Worm (Caenorhabditis elegans) whole organism, L3 larva: ENCODE data around the gene pes-5.
A peak's percentile ranks its signal among the peaks of the same experiment; 100 is the strongest.

Source experiments
- R02D3.7 ChIP-seq: fragments of 150-350 bp; optimal IDR thresholded peaks from 2 replicates; lab custom pipeline; 2014; ENCODE audit warnings: missing biosample characterization, missing genetic modification characterization
- ZK546.5 ChIP-seq: sonication (generic microtip); optimal IDR thresholded peaks from 2 replicates; lab custom pipeline; 2017; ENCODE audit warnings: missing biosample characterization, missing genetic modification characterization
- aly-2 ChIP-seq: fragments of 150-350 bp; optimal IDR thresholded peaks from 2 replicates; lab custom pipeline; 2014; ENCODE audit warnings: missing biosample characterization, missing genetic modification characterization
- ama-1 ChIP-seq: fragments of 150-350 bp; optimal IDR thresholded peaks from 2 replicates; lab custom pipeline; 2018
- ceh-16 ChIP-seq: sonication (generic microtip); optimal IDR thresholded peaks from 2 replicates; lab custom pipeline; 2017; ENCODE audit warnings: missing biosample characterization, missing genetic modification characterization
- ceh-28 ChIP-seq: fragments of 150-350 bp; optimal IDR thresholded peaks from 2 replicates; lab custom pipeline; 2014; ENCODE audit warnings: missing biosample characterization, missing genetic modification reagents, missing genetic modification characterization
- daf-12 ChIP-seq: fragments of 150-350 bp; optimal IDR thresholded peaks from 2 replicates; lab custom pipeline; 2014; ENCODE audit warnings: missing biosample characterization, missing genetic modification reagents, missing genetic modification characterization
- egl-27 ChIP-seq: sonication (generic microtip); optimal IDR thresholded peaks from 4 replicates; lab custom pipeline; 2017; ENCODE audit warnings: missing biosample characterization, missing genetic modification reagents, missing genetic modification characterization
- egl-5 ChIP-seq: fragments of 150-350 bp; optimal IDR thresholded peaks from 2 replicates; lab custom pipeline; 2017; ENCODE audit warnings: missing biosample characterization, missing genetic modification reagents, missing genetic modification characterization, inconsistent platforms
- elt-1 ChIP-seq: fragments of 150-350 bp; optimal IDR thresholded peaks from 2 replicates; lab custom pipeline; 2014; ENCODE audit warnings: missing biosample characterization, missing genetic modification characterization
- elt-2 ChIP-seq: sonication (generic microtip); optimal IDR thresholded peaks from 2 replicates; lab custom pipeline; 2016; ENCODE audit warnings: missing genetic modification reagents, mild to moderate bottlenecking, missing genetic modification characterization, missing compliant biosample characterization
- elt-3 ChIP-seq, 3 experiments: fragments of 150-350 bp in 1 of 3; sonication (generic microtip) in 2 of 3; optimal IDR thresholded peaks; 2 replicates in 2 of 3; 4 replicates in 1 of 3; lab custom pipeline; 2014 to 2017; ENCODE audit warnings: missing biosample characterization in 3 of 3, missing genetic modification characterization in 3 of 3
- fkh-10 ChIP-seq: sonication (generic microtip); optimal IDR thresholded peaks from 2 replicates; lab custom pipeline; 2017; ENCODE audit warnings: missing biosample characterization, missing genetic modification reagents, missing genetic modification characterization
- fkh-2 ChIP-seq: fragments of 150-350 bp; optimal IDR thresholded peaks from 2 replicates; lab custom pipeline; 2014; ENCODE audit warnings: missing biosample characterization, missing genetic modification reagents, missing genetic modification characterization
- fos-1 ChIP-seq: fragments of 150-350 bp; optimal IDR thresholded peaks from 2 replicates; lab custom pipeline; 2014; ENCODE audit warnings: missing biosample characterization, missing genetic modification characterization
- hmg-11 ChIP-seq: sonication (generic microtip); optimal IDR thresholded peaks from 2 replicates; lab custom pipeline; 2016; ENCODE audit warnings: missing genetic modification characterization, missing compliant biosample characterization
- lin-39 ChIP-seq: fragments of 150-350 bp; optimal IDR thresholded peaks from 2 replicates; lab custom pipeline; 2018; ENCODE audit warnings: missing biosample characterization, missing genetic modification reagents, missing genetic modification characterization
- lsy-12 ChIP-seq: sonication (generic microtip); optimal IDR thresholded peaks from 2 replicates; lab custom pipeline; 2016; ENCODE audit warnings: mild to moderate bottlenecking, missing genetic modification characterization, missing compliant biosample characterization
- mml-1 ChIP-seq: fragments of 150-350 bp; sonication (generic microtip); optimal IDR thresholded peaks from 3 replicates; lab custom pipeline; 2014; ENCODE audit warnings: missing biosample characterization, missing genetic modification characterization
- nfya-1 ChIP-seq: sonication (generic microtip); optimal IDR thresholded peaks from 2 replicates; lab custom pipeline; 2017; ENCODE audit warnings: missing genetic modification characterization, mild to moderate bottlenecking, missing compliant biosample characterization, antibody characterized with exemption, moderate library complexity; ENCODE audit not compliant: insufficient read depth
- nhr-11 ChIP-seq: fragments of 150-350 bp; optimal IDR thresholded peaks from 2 replicates; lab custom pipeline; 2014; ENCODE audit warnings: missing biosample characterization, missing genetic modification characterization
- nhr-23 ChIP-seq: fragments of 150-350 bp; optimal IDR thresholded peaks from 2 replicates; lab custom pipeline; 2014; ENCODE audit warnings: missing biosample characterization, missing genetic modification reagents, missing genetic modification characterization
- nhr-237 ChIP-seq: fragments of 150-350 bp; optimal IDR thresholded peaks from 2 replicates; lab custom pipeline; 2014; ENCODE audit warnings: missing biosample characterization, missing genetic modification characterization
- nhr-25 ChIP-seq: sonication (generic microtip); optimal IDR thresholded peaks from 2 replicates; lab custom pipeline; 2017; ENCODE audit warnings: missing biosample characterization, missing genetic modification characterization
- nhr-28 ChIP-seq: fragments of 150-350 bp; optimal IDR thresholded peaks from 2 replicates; lab custom pipeline; 2014; ENCODE audit warnings: missing biosample characterization, missing genetic modification characterization
- nhr-43 ChIP-seq: sonication (generic microtip); optimal IDR thresholded peaks from 2 replicates; lab custom pipeline; 2016; ENCODE audit warnings: mild to moderate bottlenecking, missing genetic modification characterization, missing compliant biosample characterization; ENCODE audit not compliant: poor library complexity, severe bottlenecking
- nhr-67 ChIP-seq: fragments of 150-350 bp; optimal IDR thresholded peaks from 2 replicates; lab custom pipeline; 2014; ENCODE audit warnings: missing biosample characterization, missing genetic modification characterization
- nhr-76 ChIP-seq: fragments of 150-350 bp; sonication (generic microtip); optimal IDR thresholded peaks from 5 replicates; lab custom pipeline; 2014; ENCODE audit warnings: missing biosample characterization, missing genetic modification characterization
- nhr-77 ChIP-seq: fragments of 150-350 bp; optimal IDR thresholded peaks from 2 replicates; lab custom pipeline; 2014; ENCODE audit warnings: missing biosample characterization, missing genetic modification characterization
- pqm-1 ChIP-seq: fragments of 150-350 bp; optimal IDR thresholded peaks from 2 replicates; lab custom pipeline; 2017; ENCODE audit warnings: missing biosample characterization, missing genetic modification characterization, inconsistent platforms
- snpc-4 ChIP-seq: fragments of 150-350 bp; optimal IDR thresholded peaks from 2 replicates; lab custom pipeline; 2014; ENCODE audit warnings: missing biosample characterization, missing genetic modification characterization
- unc-39 ChIP-seq: sonication (generic microtip); optimal IDR thresholded peaks from 4 replicates; lab custom pipeline; 2017; ENCODE audit warnings: missing biosample characterization, missing genetic modification characterization
- unc-62 ChIP-seq: fragments of 150-350 bp; sonication (generic microtip); optimal IDR thresholded peaks from 4 replicates; lab custom pipeline; 2014; ENCODE audit warnings: missing biosample characterization, missing genetic modification reagents, missing genetic modification characterization
- ztf-4 ChIP-seq: fragments of 150-350 bp; optimal IDR thresholded peaks from 2 replicates; lab custom pipeline; 2014; ENCODE audit warnings: missing biosample characterization, missing genetic modification characterization

pes-5 gene

ce11 chrII:11859833-11860232 is 30.0 kb upstream of the pes-5 start:
- TF ChIP-seq pqm-1 (tag; lab: Kevin White, UChicago) (peak; percentile 39), daf-12 (tag; lab: Kevin White, UChicago) (no peak), elt-2 (tag; lab: Kevin White, UChicago) (peak; percentile 52)

- no peak for TF ChIP-seq nhr-23
- TF ChIP-seq nhr-237 (tag; lab: Kevin White, UChicago) = no peak
These were observed 26.5 kb upstream of the pes-5 start, which contains the start of gene clh-1 for ce11 chrII:11856361-11856760. TSS of gene clh-1 (minus strand) at chrII:11856461.

- TF ChIP-seq nfya-1 (tag; lab: Kevin White, UChicago) (no peak), nhr-23 (no peak), fos-1 (tag; lab: Kevin White, UChicago) (no peak), fkh-2 (no peak), nhr-28 (tag; lab: Kevin White, UChicago) (no peak), R02D3.7 (no peak), fkh-10 (no peak), ZK546.5 (no peak), daf-12 (tag; lab: Kevin White, UChicago) (no peak), egl-27 (no peak), unc-62 (GFP tag; lab: Kevin White, UChicago) (no peak), mml-1 (no peak), elt-1 (tag; lab: Kevin White, UChicago) (no peak), ceh-28 (tag; lab: Kevin White, UChicago) (no peak), ama-1 (lab: Kevin White, UChicago) (no peak), hmg-11 (tag; lab: Kevin White, UChicago) (no peak), snpc-4 (tag; lab: Kevin White, UChicago) (no peak), nhr-43 (tag; lab: Kevin White, UChicago) (no peak), pqm-1 (tag; lab: Kevin White, UChicago) (no peak), nhr-77 (tag; lab: Kevin White, UChicago) (no peak)
These were observed 24.9 kb upstream of the pes-5 start for ce11 chrII:11854749-11855148.

ce11 chrII:11853108-11853507 is 23.3 kb upstream of the pes-5 start:
- TF ChIP-seq daf-12 (tag; lab: Kevin White, UChicago) (no peak), egl-5 (tag; lab: Kevin White, UChicago) (no peak), fkh-10 (no peak), nhr-23 (no peak)
- TF ChIP-seq, all 47 proteins: peak for 0

- no peak for TF ChIP-seq pqm-1 (tag; lab: Kevin White, UChicago)
- no peak for TF ChIP-seq ama-1 (lab: Kevin White, UChicago)
- peak; percentile 72 for TF ChIP-seq nhr-43 (tag; lab: Kevin White, UChicago)
- TF ChIP-seq nhr-25 (tag; lab: Kevin White, UChicago) = peak; percentile 70
- peak; percentile 69 for TF ChIP-seq nhr-23
- no peak for TF ChIP-seq egl-27
These were observed 22.5 kb upstream of the pes-5 start for ce11 chrII:11852191-11852901.

ce11 chrII:11849572-11849971 is 19.8 kb upstream of the pes-5 start:
- TF ChIP-seq elt-3 (tag; optimal IDR thresholded peaks at IDR 0.05; lab: Kevin White, UChicago) (peak in 1 of 3 experiments; percentile 24), nhr-76 (tag; lab: Kevin White, UChicago) (peak; percentile 76), nhr-23 (peak; percentile 30), lin-39 (tag; lab: Kevin White, UChicago) (no peak), unc-39 (no peak)

ce11 chrII:11845954-11846353 is 16.1 kb upstream of the pes-5 start:
- TF ChIP-seq lsy-12 (tag; lab: Kevin White, UChicago) (no peak), nfya-1 (tag; lab: Kevin White, UChicago) (no peak), nhr-76 (tag; lab: Kevin White, UChicago) (no peak), unc-62 (GFP tag; lab: Kevin White, UChicago) (no peak), aly-2 (tag; lab: Kevin White, UChicago) (no peak), nhr-43 (tag; lab: Kevin White, UChicago) (no peak), elt-3 (tag; optimal IDR thresholded peaks at IDR 0.05; lab: Kevin White, UChicago) (peak in 1 of 3 experiments; percentile 88), nhr-23 (no peak), ama-1 (lab: Kevin White, UChicago) (peak; percentile 87), ztf-4 (tag; lab: Kevin White, UChicago) (no peak), nhr-67 (tag; lab: Kevin White, UChicago) (no peak), nhr-11 (tag; lab: Kevin White, UChicago) (no peak), unc-39 (no peak), ceh-16 (tag; lab: Kevin White, UChicago) (no peak), mml-1 (no peak)
